Worm (Caenorhabditis elegans) whole organism, L1 larva: Measurements from ENCODE around the gene che-11.

ENCODE experiments used
- aha-1 ChIP-seq: fragments of 150-350 bp; optimal IDR thresholded peaks from 2 replicates; lab custom pipeline; 2014; ENCODE audit warnings: missing biosample characterization, missing genetic modification characterization
- ama-1 ChIP-seq: fragments of 150-350 bp; optimal IDR thresholded peaks from 2 replicates; lab custom pipeline; 2014
- ceh-88 ChIP-seq: fragments of 200-800 bp; sonication (Bioruptor generic); IDR thresholded peaks from 2 replicates; pipeline ENCODE4 v1.3.6; 2022; ENCODE audit warnings: missing genetic modification characterization, missing compliant biosample characterization
- egl-27 ChIP-seq, 2 experiments: fragments of 150-350 bp in 1 of 2; sonication (generic microtip); optimal IDR thresholded peaks; 3 replicates each; lab custom pipeline; 2017 to 2018; ENCODE audit warnings: missing biosample characterization in 2 of 2, missing genetic modification characterization in 2 of 2, missing genetic modification reagents in 2 of 2
- jun-1 ChIP-seq: fragments of 150-350 bp; optimal IDR thresholded peaks from 2 replicates; lab custom pipeline; 2014; ENCODE audit warnings: missing biosample characterization, missing genetic modification reagents, missing genetic modification characterization
- lsy-2 ChIP-seq, 2 experiments: fragments of 150-350 bp; optimal IDR thresholded peaks; 2 replicates each; lab custom pipeline; 2014; ENCODE audit warnings: missing biosample characterization in 2 of 2, missing genetic modification characterization in 2 of 2
- nhr-11 ChIP-seq: fragments of 150-350 bp; optimal IDR thresholded peaks from 2 replicates; lab custom pipeline; 2014; ENCODE audit warnings: missing biosample characterization, missing genetic modification characterization
- nhr-77 ChIP-seq: fragments of 150-350 bp; optimal IDR thresholded peaks from 2 replicates; lab custom pipeline; 2014; ENCODE audit warnings: missing biosample characterization, missing genetic modification characterization
- skn-1 ChIP-seq: fragments of 150-350 bp; optimal IDR thresholded peaks from 2 replicates; lab custom pipeline; 2014; ENCODE audit warnings: missing biosample characterization, missing genetic modification characterization
- snpc-4 ChIP-seq: fragments of 150-350 bp; optimal IDR thresholded peaks from 2 replicates; lab custom pipeline; 2014; ENCODE audit warnings: missing biosample characterization, missing genetic modification characterization
- unc-86 ChIP-seq: sonication (generic microtip); optimal IDR thresholded peaks from 2 replicates; lab custom pipeline; 2016; ENCODE audit warnings: missing genetic modification characterization, missing compliant biosample characterization

DNA sequence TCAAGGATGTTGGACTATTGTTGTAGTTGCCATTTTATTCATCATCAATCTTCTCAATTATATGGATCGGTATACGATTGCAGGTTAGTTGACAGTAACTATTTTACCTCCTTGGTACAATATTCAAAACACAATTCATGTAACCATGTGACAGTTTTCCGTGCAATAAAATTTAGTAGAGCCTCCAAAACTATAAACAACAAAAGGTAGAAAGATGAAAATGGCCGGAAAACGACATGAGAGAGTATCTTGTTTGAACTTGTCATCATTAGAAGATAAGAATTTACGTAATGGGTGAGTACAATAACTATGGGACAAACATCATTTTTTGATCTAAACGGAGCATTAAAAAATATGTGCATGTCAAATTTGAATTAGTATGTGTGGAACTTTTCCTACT, 35.4 kb downstream of the che-11 start:
- TF ChIP-seq ama-1 (lab: Kevin White, UChicago) (no peak), nhr-77 (tag; lab: Kevin White, UChicago) (no peak), lsy-2 (tag; optimal IDR thresholded peaks at IDR 0.05; lab: Kevin White, UChicago) (no peak), aha-1 (tag; lab: Kevin White, UChicago) (no peak), nhr-11 (no peak), jun-1 (tag; lab: Kevin White, UChicago) (no peak), ceh-88 (GFP tag; lab: Robert Waterston, UW) (no peak), skn-1 (tag; lab: Kevin White, UChicago) (no peak), egl-27 (tag; optimal IDR thresholded peaks at IDR 0.05; lab: Kevin White, UChicago) (no peak), unc-86 (no peak), snpc-4 (tag; lab: Kevin White, UChicago) (no peak)
